Fruit fly (Drosophila melanogaster) whole organism, adult: Measurements from ENCODE around the gene CG12640.

Experiments used
- CG11617 ChIP-seq: fragments of 200-800 bp; sonication (Bioruptor generic); optimal IDR thresholded peaks from 2 replicates; lab custom pipeline; 2017; ENCODE audit warnings: mild to moderate bottlenecking, missing biosample characterization, missing genetic modification reagents, missing genetic modification characterization
- CG12768 ChIP-seq: fragments of 200-800 bp; sonication (Bioruptor generic); optimal IDR thresholded peaks from 2 replicates; lab custom pipeline; 2017; ENCODE audit warnings: missing biosample characterization, missing genetic modification characterization, mild to moderate bottlenecking, moderate library complexity, missing genetic modification reagents
- CG14711 ChIP-seq: fragments of 200-800 bp; sonication (Bioruptor generic); optimal IDR thresholded peaks from 2 replicates; lab custom pipeline; 2018; ENCODE audit warnings: missing biosample characterization, mild to moderate bottlenecking, missing genetic modification characterization, moderate library complexity
- CG1620 ChIP-seq: fragments of 200-800 bp; sonication (Bioruptor generic); optimal IDR thresholded peaks from 2 replicates; lab custom pipeline; 2016; ENCODE audit warnings: missing biosample characterization, missing genetic modification characterization
- CG33017 ChIP-seq: fragments of 200-800 bp; sonication (Bioruptor generic); optimal IDR thresholded peaks from 2 replicates; lab custom pipeline; 2018; ENCODE audit warnings: missing biosample characterization, mild to moderate bottlenecking, missing genetic modification characterization, moderate library complexity
- CG5204 ChIP-seq: fragments of 200-800 bp; sonication (Bioruptor generic); optimal IDR thresholded peaks from 2 replicates; lab custom pipeline; 2016; ENCODE audit warnings: missing biosample characterization, missing genetic modification characterization
- CG7045 ChIP-seq: fragments of 200-800 bp; sonication (Bioruptor generic); optimal IDR thresholded peaks from 2 replicates; lab custom pipeline; 2017; ENCODE audit warnings: missing biosample characterization, mild to moderate bottlenecking, missing genetic modification characterization
- CG7101 ChIP-seq: fragments of 200-800 bp; sonication (Bioruptor generic); optimal IDR thresholded peaks from 2 replicates; lab custom pipeline; 2018; ENCODE audit warnings: missing biosample characterization, mild to moderate bottlenecking, missing genetic modification characterization, moderate library complexity
- Clk ChIP-seq: fragments of 200-800 bp; sonication (Bioruptor generic); optimal IDR thresholded peaks from 2 replicates; lab custom pipeline; 2017; ENCODE audit warnings: missing biosample characterization, missing genetic modification characterization
- Crg-1 ChIP-seq: fragments of 200-800 bp; sonication (Bioruptor generic); optimal IDR thresholded peaks from 2 replicates; lab custom pipeline; 2016; ENCODE audit warnings: missing biosample characterization, missing genetic modification characterization
- Hr96 ChIP-seq: fragments of 200-800 bp; sonication (Bioruptor generic); optimal IDR thresholded peaks from 2 replicates; lab custom pipeline; 2016; ENCODE audit warnings: missing biosample characterization, missing genetic modification characterization
- Mnt ChIP-seq: fragments of 200-800 bp; sonication (Bioruptor generic); optimal IDR thresholded peaks from 2 replicates; lab custom pipeline; 2016; ENCODE audit warnings: missing biosample characterization, mild to moderate bottlenecking, missing genetic modification characterization
- bab1 ChIP-seq: fragments of 200-800 bp; sonication (Bioruptor generic); optimal IDR thresholded peaks from 3 replicates; lab custom pipeline; 2019; ENCODE audit warnings: missing biosample characterization, mild to moderate bottlenecking, missing genetic modification characterization, moderate library complexity
- cic ChIP-seq: fragments of 200-800 bp; sonication (Bioruptor generic); optimal IDR thresholded peaks from 2 replicates; lab custom pipeline; 2017; ENCODE audit warnings: missing biosample characterization, mild to moderate bottlenecking, missing genetic modification characterization, moderate library complexity
- cnc ChIP-seq, 2 experiments: fragments of >200 bp; optimal IDR thresholded peaks; 2 replicates each; lab custom pipeline; 2017
- kay ChIP-seq: fragments of 200-800 bp; sonication (Bioruptor generic); peaks from one replicate; lab custom pipeline; 2016; ENCODE audit warnings: missing biosample characterization, missing genetic modification characterization, borderline replicate concordance
- ovo ChIP-seq: fragments of 200-800 bp; sonication (Bioruptor generic); optimal IDR thresholded peaks from 2 replicates; lab custom pipeline; 2016; ENCODE audit warnings: missing biosample characterization, missing genetic modification characterization
- pad ChIP-seq: fragments of 200-800 bp; sonication (Bioruptor generic); optimal IDR thresholded peaks from 3 replicates; lab custom pipeline; 2017; ENCODE audit warnings: missing biosample characterization, missing genetic modification characterization, mild to moderate bottlenecking, moderate library complexity, missing genetic modification reagents
- tj ChIP-seq: fragments of 200-800 bp; sonication (Bioruptor generic); optimal IDR thresholded peaks from 3 replicates; lab custom pipeline; 2017; ENCODE audit warnings: missing biosample characterization, mild to moderate bottlenecking, missing genetic modification characterization, moderate library complexity
- toe ChIP-seq: fragments of 200-800 bp; sonication (Bioruptor generic); optimal IDR thresholded peaks from 2 replicates; lab custom pipeline; 2016; ENCODE audit warnings: missing biosample characterization, missing genetic modification characterization

Gene CG12640

DNA sequence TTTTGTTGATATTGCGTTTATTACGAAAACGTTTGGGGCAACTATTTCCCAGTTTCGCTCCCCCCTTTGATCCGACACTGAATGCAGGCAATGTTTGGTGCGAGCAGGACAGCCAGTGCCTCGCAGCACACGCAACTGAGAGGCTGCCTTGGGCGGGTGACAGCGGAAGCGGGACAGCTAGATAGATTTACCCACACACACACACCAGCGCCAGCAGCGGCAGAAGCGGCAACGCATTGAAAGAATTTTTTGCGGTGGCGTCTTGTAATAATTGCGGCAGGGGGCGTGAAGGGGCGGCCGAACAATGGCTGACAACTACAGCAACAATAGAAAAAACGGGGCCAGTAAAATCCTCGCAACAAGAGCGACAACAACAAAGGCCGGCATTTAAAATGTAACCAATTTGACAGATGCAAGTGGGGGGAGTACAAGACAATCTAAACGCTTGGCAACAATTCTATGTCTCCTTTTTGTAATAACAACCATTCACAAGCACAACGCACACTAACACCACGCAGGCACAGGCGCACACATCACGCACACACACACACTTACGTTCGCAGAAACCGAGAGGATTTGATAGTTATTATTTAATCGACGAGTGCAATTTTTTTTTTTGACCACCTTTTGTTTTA lies 40.1 kb upstream of the CG12640 start:
- TF ChIP-seq CG7101 (tag; lab: Kevin White, UChicago) (no peak), CG12768 (no peak), ovo (no peak), Hr96 (GFP tag; lab: Kevin White, UChicago) (peak; percentile 33), Crg-1 (no peak), CG14711 (no peak), bab1 (GFP tag; lab: Kevin White, UChicago) (no peak), Clk (GFP tag; lab: Kevin White, UChicago) (no peak), pad (peak; percentile 84), CG1620 (GFP tag; lab: Kevin White, UChicago) (peak; percentile 34), kay (GFP tag; lab: Kevin White, UChicago) (no peak), cnc (optimal IDR thresholded peaks at IDR 0.05; lab: Kevin White, UChicago) (no peak), CG7045 (no peak), cic (peak; percentile 34), tj (peak; percentile 45), CG5204 (no peak), CG11617 (GFP tag; lab: Kevin White, UChicago) (peak; percentile 6), toe (no peak), Mnt (GFP tag; lab: Kevin White, UChicago) (peak; percentile 76), CG33017 (tag; lab: Kevin White, UChicago) (no peak)

- TF ChIP-seq kay (GFP tag; lab: Kevin White, UChicago): no peak
- no peak for TF ChIP-seq CG1620 (GFP tag; lab: Kevin White, UChicago)
- no peak for TF ChIP-seq CG5204
- TF ChIP-seq Hr96 (GFP tag; lab: Kevin White, UChicago): no peak
- no peak for TF ChIP-seq toe
Measured at dm6 chrX:10464531-10464930, 31.9 kb upstream of the CG12640 start.

dm6 chrX:10463056-10463710 lies 30.6 kb upstream of the CG12640 start:
- TF ChIP-seq cic (peak; percentile 0), CG12768 (no peak), CG7045 (peak; percentile 38), cnc (optimal IDR thresholded peaks at IDR 0.05; lab: Kevin White, UChicago) (no peak), Clk (GFP tag; lab: Kevin White, UChicago) (no peak), Crg-1 (peak; percentile 13), CG5204 (no peak), pad (peak; percentile 23), bab1 (GFP tag; lab: Kevin White, UChicago) (peak; percentile 60), CG14711 (no peak), Mnt (GFP tag; lab: Kevin White, UChicago) (peak; percentile 15), toe (no peak), CG7101 (tag; lab: Kevin White, UChicago) (no peak)

DNA sequence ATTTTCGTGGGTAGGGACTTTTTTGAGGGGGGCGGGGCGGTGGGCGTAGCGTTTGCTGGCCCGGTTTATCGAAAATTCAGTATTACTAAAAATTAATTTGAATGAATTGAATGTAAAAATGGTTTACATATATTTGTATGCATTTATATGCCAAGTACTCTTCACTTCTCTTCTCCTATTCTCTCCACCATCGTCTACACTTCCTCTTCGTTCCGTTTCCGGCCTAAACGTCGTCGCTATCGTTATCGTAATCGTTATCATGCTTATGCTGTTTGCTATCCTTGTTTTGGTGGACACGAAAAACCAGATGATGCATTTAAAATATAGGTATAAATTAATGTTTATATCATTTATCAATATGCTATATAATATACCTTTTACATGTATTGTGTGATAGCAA lies 29.3 kb upstream of the CG12640 start:
- TF ChIP-seq pad (no peak), CG7045 (no peak), CG33017 (tag; lab: Kevin White, UChicago) (no peak), Clk (GFP tag; lab: Kevin White, UChicago) (no peak), CG11617 (GFP tag; lab: Kevin White, UChicago) (no peak), cnc (optimal IDR thresholded peaks at IDR 0.05; lab: Kevin White, UChicago) (no peak), bab1 (GFP tag; lab: Kevin White, UChicago) (no peak), Hr96 (GFP tag; lab: Kevin White, UChicago) (no peak), Mnt (GFP tag; lab: Kevin White, UChicago) (no peak), tj (no peak), ovo (no peak), Crg-1 (no peak), CG7101 (tag; lab: Kevin White, UChicago) (no peak), CG14711 (no peak), CG5204 (no peak), toe (no peak), cic (no peak), kay (GFP tag; lab: Kevin White, UChicago) (no peak), CG1620 (GFP tag; lab: Kevin White, UChicago) (no peak), CG12768 (no peak)

dm6 chrX:10460506-10461114 lies 28.0 kb upstream of the CG12640 start, which contains the start of gene Neb-cGP:
Gene Neb-cGP, plus strand, starts transcription at chrX:10460736.
- TF ChIP-seq Crg-1 (peak; percentile 95), CG14711 (peak; percentile 78), bab1 (GFP tag; lab: Kevin White, UChicago) (peak; percentile 88), Clk (GFP tag; lab: Kevin White, UChicago) (peak; percentile 70), tj (peak; percentile 45), kay (GFP tag; lab: Kevin White, UChicago) (no peak), pad (peak; percentile 86), CG7101 (tag; lab: Kevin White, UChicago) (peak; percentile 90), CG7045 (peak; percentile 33), Hr96 (GFP tag; lab: Kevin White, UChicago) (no peak), ovo (peak; percentile 77), CG1620 (GFP tag; lab: Kevin White, UChicago) (peak; percentile 93), Mnt (GFP tag; lab: Kevin White, UChicago) (peak; percentile 84), CG5204 (no peak), CG33017 (tag; lab: Kevin White, UChicago) (peak; percentile 66), cic (peak; percentile 28), cnc (optimal IDR thresholded peaks at IDR 0.05; lab: Kevin White, UChicago) (peak in 1 of 2 experiments; percentile 49), toe (peak; percentile 52), CG12768 (peak; percentile 62), CG11617 (GFP tag; lab: Kevin White, UChicago) (peak; percentile 44)

DNA sequence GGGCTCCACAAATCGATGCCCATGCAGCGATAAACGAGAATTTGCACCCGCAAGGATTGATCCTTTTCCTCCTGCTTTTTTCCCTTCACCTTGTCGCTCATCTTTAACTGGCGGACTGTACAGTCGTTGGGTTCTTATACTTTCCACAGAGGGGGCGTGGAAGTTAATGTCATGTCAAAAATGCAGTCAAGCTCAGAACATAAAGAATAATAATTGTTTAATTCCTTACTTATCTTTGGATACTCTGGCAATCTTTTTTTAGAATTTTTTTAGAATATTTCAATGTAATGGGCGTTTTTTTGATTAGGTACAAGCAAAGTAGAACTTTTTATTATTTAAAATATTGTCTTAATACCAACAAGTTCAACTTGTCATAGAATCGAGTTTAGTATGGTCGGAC lies 27.0 kb upstream of the CG12640 start, which contains the start of gene Or9a:
TSS of gene Or9a (minus strand) at position 101 of the 400 bp plus-strand sequence.
- no peak for TF ChIP-seq CG14711
- no peak for TF ChIP-seq tj
